Worm (Caenorhabditis elegans): ENCODE data around the gene hmg-11.

The hmg-11 gene

DNA sequence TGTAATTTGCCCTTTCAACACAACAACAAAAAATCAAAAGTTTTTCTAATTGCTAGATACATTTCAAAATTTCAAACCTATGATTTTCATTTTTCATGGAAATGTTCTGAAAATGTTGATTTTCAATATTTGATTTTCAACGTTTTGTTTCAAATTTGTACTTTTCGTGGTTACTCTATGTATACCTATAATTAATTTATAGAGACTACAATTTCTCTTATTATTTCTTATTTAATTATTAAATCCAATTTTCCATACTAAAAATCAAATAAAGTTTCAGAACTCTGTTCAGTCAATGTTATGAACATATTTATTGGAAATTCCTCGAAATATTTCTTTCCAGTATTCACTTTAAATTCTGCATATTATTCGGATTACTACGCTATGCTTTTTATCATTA, 14.1 kb downstream of the hmg-11 start, which contains the start of gene sre-39:
Gene sre-39, plus strand, starts transcription at position 301 of the 400 bp plus-strand sequence.
- TF ChIP-seq ceh-13 (GFP tag; optimal IDR thresholded peaks at IDR 0.05): no peak
- TF ChIP-seq aly-1 (tag; optimal IDR thresholded peaks at IDR 0.05): no peak
- no peak for TF ChIP-seq flt-1 (GFP tag; IDR thresholded peaks at IDR 0.05)
- no peak for TF ChIP-seq tbx-37 (GFP tag; conservative IDR thresholded peaks at IDR 0.05)
- TF ChIP-seq hmg-4 (GFP tag; optimal IDR thresholded peaks at IDR 0.05): no peak
- no peak for TF ChIP-seq hmbx-1 (tag; optimal IDR thresholded peaks at IDR 0.05)
- TF ChIP-seq tra-4 (tag; optimal IDR thresholded peaks at IDR 0.05): no peak
- TF ChIP-seq ama-1 (optimal IDR thresholded peaks at IDR 0.05): no peak
- no peak for TF ChIP-seq ets-7 (tag; optimal IDR thresholded peaks at IDR 0.05)
- no peak for TF ChIP-seq ceh-36 (tag; optimal IDR thresholded peaks at IDR 0.05)
- TF ChIP-seq scrt-1 (GFP tag; IDR thresholded peaks at IDR 0.05): no peak
- TF ChIP-seq B0310.2 (tag; optimal IDR thresholded peaks at IDR 0.05): no peak
- no peak for TF ChIP-seq hnd-1 (tag; optimal IDR thresholded peaks at IDR 0.05)
- TF ChIP-seq F13C5.2 (tag; optimal IDR thresholded peaks at IDR 0.05): no peak
- no peak for TF ChIP-seq tbx-11 (GFP tag; IDR thresholded peaks at IDR 0.05)
- TF ChIP-seq pes-1 (GFP tag; IDR thresholded peaks at IDR 0.05): no peak

- TF ChIP-seq ama-1 (optimal IDR thresholded peaks at IDR 0.05) (no peak), scrt-1 (GFP tag; IDR thresholded peaks at IDR 0.05) (no peak), tbx-37 (GFP tag; conservative IDR thresholded peaks at IDR 0.05) (no peak), ceh-36 (tag; optimal IDR thresholded peaks at IDR 0.05) (no peak), ceh-13 (GFP tag; optimal IDR thresholded peaks at IDR 0.05) (no peak), tra-4 (tag; optimal IDR thresholded peaks at IDR 0.05) (no peak), hnd-1 (tag; optimal IDR thresholded peaks at IDR 0.05) (no peak), flt-1 (GFP tag; IDR thresholded peaks at IDR 0.05) (no peak), hmbx-1 (tag; optimal IDR thresholded peaks at IDR 0.05) (no peak), hmg-4 (GFP tag; optimal IDR thresholded peaks at IDR 0.05) (no peak), aly-1 (tag; optimal IDR thresholded peaks at IDR 0.05) (no peak), ets-7 (tag; optimal IDR thresholded peaks at IDR 0.05) (no peak), pes-1 (GFP tag; IDR thresholded peaks at IDR 0.05) (no peak), F13C5.2 (tag; optimal IDR thresholded peaks at IDR 0.05) (no peak)
These were observed 16.6 kb downstream of the hmg-11 start, which contains the start of gene F10G7.12 for ce11 chrII:4689477-4689876. Gene F10G7.12 (plus strand): TSS chrII:4689777.

DNA sequence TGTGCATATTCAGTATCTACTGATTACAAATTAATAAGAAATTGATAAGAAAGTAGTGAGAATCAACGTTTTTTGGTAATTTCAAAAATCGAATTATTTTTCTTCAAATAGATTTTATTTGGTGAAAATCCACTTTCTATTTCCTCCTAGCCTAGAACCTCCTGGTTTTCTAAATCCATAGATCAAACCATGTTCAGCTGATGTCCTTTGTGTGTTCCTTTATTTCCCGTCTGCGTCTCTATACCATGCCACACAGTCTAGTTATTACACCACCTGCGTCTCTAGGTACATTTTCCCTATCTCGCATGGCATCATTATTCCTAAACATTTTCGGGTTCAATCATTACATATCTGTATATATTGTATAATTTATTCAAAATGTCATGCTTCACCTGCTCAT, 20.2 kb downstream of the hmg-11 start, which contains the start of gene F10G7.5:
Gene F10G7.5, plus strand, starts transcription at position 286 of the 400 bp plus-strand sequence.
- TF ChIP-seq tbx-11 (GFP tag; IDR thresholded peaks at IDR 0.05): no peak
- no peak for TF ChIP-seq flt-1 (GFP tag; IDR thresholded peaks at IDR 0.05)
- TF ChIP-seq hmg-4 (GFP tag; optimal IDR thresholded peaks at IDR 0.05): no peak
- TF ChIP-seq aly-1 (tag; optimal IDR thresholded peaks at IDR 0.05): no peak
- TF ChIP-seq ama-1 (optimal IDR thresholded peaks at IDR 0.05): no peak
- no peak for TF ChIP-seq tbx-37 (GFP tag; conservative IDR thresholded peaks at IDR 0.05)
- TF ChIP-seq ceh-13 (GFP tag; optimal IDR thresholded peaks at IDR 0.05): no peak
- TF ChIP-seq pes-1 (GFP tag; IDR thresholded peaks at IDR 0.05): no peak
- no peak for TF ChIP-seq B0310.2 (tag; optimal IDR thresholded peaks at IDR 0.05)
- no peak for TF ChIP-seq F13C5.2 (tag; optimal IDR thresholded peaks at IDR 0.05)
- TF ChIP-seq tra-4 (tag; optimal IDR thresholded peaks at IDR 0.05): no peak
- TF ChIP-seq sea-1 (GFP tag; conservative IDR thresholded peaks at IDR 0.05): no peak
- no peak for TF ChIP-seq ets-7 (tag; optimal IDR thresholded peaks at IDR 0.05)
- no peak for TF ChIP-seq hmbx-1 (tag; optimal IDR thresholded peaks at IDR 0.05)
- TF ChIP-seq scrt-1 (GFP tag; IDR thresholded peaks at IDR 0.05): no peak
- TF ChIP-seq ceh-36 (tag; optimal IDR thresholded peaks at IDR 0.05): no peak
- TF ChIP-seq hnd-1 (tag; optimal IDR thresholded peaks at IDR 0.05): no peak

DNA sequence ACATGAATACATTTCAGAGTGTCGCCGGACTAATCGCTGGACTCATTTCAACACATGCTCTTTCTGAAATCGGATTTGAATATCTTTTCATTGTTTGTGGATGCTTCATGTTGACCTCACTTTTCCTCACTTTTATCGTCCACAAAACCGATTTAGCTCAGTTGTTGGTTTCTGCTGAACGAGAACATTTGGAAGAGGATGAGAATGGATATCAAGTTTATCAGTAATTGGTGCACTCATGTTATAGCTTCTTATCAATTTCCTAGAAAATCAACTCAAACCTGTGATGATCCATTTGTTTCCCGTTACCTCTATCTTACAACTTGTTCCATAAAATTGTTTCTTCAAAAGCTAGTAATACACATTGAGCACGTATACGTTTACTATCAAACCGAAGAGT, 23.2 kb downstream of the hmg-11 start:
- TF ChIP-seq ets-7 (tag; optimal IDR thresholded peaks at IDR 0.05): no peak
- TF ChIP-seq F13C5.2 (tag; optimal IDR thresholded peaks at IDR 0.05): no peak
- TF ChIP-seq tra-4 (tag; optimal IDR thresholded peaks at IDR 0.05): no peak
- no peak for TF ChIP-seq tbx-11 (GFP tag; IDR thresholded peaks at IDR 0.05)
- TF ChIP-seq tbx-37 (GFP tag; conservative IDR thresholded peaks at IDR 0.05): no peak
- no peak for TF ChIP-seq scrt-1 (GFP tag; IDR thresholded peaks at IDR 0.05)
- no peak for TF ChIP-seq hmg-4 (GFP tag; optimal IDR thresholded peaks at IDR 0.05)
- TF ChIP-seq hmbx-1 (tag; optimal IDR thresholded peaks at IDR 0.05): no peak
- TF ChIP-seq flt-1 (GFP tag; IDR thresholded peaks at IDR 0.05): no peak
- no peak for TF ChIP-seq ceh-36 (tag; optimal IDR thresholded peaks at IDR 0.05)
- TF ChIP-seq pes-1 (GFP tag; IDR thresholded peaks at IDR 0.05): no peak
- no peak for TF ChIP-seq hnd-1 (tag; optimal IDR thresholded peaks at IDR 0.05)
- TF ChIP-seq ama-1 (optimal IDR thresholded peaks at IDR 0.05): no peak
- TF ChIP-seq ceh-13 (GFP tag; optimal IDR thresholded peaks at IDR 0.05): no peak
- TF ChIP-seq B0310.2 (tag; optimal IDR thresholded peaks at IDR 0.05): no peak
- no peak for TF ChIP-seq aly-1 (tag; optimal IDR thresholded peaks at IDR 0.05)

- TF ChIP-seq hmg-4 (GFP tag; optimal IDR thresholded peaks at IDR 0.05): no peak
- no peak for TF ChIP-seq B0310.2 (tag; optimal IDR thresholded peaks at IDR 0.05)
- TF ChIP-seq ceh-36 (tag; optimal IDR thresholded peaks at IDR 0.05): no peak
- TF ChIP-seq tbx-37 (GFP tag; conservative IDR thresholded peaks at IDR 0.05): no peak
- TF ChIP-seq ama-1 (optimal IDR thresholded peaks at IDR 0.05): no peak
- TF ChIP-seq ceh-13 (GFP tag; optimal IDR thresholded peaks at IDR 0.05): no peak
- TF ChIP-seq tra-4 (tag; optimal IDR thresholded peaks at IDR 0.05): no peak
- TF ChIP-seq tbx-11 (GFP tag; IDR thresholded peaks at IDR 0.05): no peak
- TF ChIP-seq F13C5.2 (tag; optimal IDR thresholded peaks at IDR 0.05): no peak
- TF ChIP-seq flt-1 (GFP tag; IDR thresholded peaks at IDR 0.05): no peak
- TF ChIP-seq pes-1 (GFP tag; IDR thresholded peaks at IDR 0.05): no peak
- TF ChIP-seq hmbx-1 (tag; optimal IDR thresholded peaks at IDR 0.05): no peak
- TF ChIP-seq ets-7 (tag; optimal IDR thresholded peaks at IDR 0.05): no peak
- no peak for TF ChIP-seq sea-1 (GFP tag; conservative IDR thresholded peaks at IDR 0.05)
- no peak for TF ChIP-seq hnd-1 (tag; optimal IDR thresholded peaks at IDR 0.05)
- TF ChIP-seq scrt-1 (GFP tag; IDR thresholded peaks at IDR 0.05): no peak
These were observed 25.4 kb downstream of the hmg-11 start, which contains the start of the genes rpn-5 and scc-1 for ce11 chrII:4698266-4698771. Gene rpn-5 (minus strand): TSS chrII:4698427. Gene scc-1 (plus strand): TSS chrII:4698721.

DNA sequence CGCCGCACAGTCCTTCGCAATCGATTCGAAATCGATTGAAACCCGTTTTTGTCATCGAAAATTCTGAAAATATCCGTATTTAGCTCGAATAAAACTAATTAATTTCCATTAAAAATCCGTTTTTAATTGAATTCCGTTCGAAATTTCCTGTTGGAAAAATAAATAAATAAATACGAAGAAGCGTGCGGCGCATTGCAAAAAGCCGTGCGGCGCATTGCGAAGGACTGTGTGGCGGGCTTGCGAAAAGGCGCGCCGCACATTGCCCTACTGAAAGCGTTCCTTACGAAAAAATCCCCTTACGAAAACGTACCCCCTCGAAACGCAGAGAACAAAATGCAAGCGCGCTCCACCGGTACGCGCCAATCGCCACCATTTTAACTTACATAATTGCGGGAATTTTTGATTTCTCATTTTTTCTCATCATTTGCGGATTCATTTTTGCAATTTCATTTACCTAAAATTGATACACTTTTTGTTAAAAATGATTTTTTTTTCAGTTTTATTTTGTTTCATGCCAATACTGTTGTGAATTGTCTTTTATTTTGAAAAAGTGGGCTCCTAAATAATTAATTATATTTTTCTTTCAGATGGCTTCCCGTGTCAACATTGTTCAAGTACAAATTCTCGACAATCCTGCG, 28.7 kb downstream of the hmg-11 start, which contains the start of gene unc-85:
Gene unc-85, plus strand, starts transcription at position 588 of the 638 bp plus-strand sequence.
- TF ChIP-seq sea-1 (GFP tag; conservative IDR thresholded peaks at IDR 0.05) (peak; percentile 65; the same call in 1 of the 2 replicates), pes-1 (GFP tag; IDR thresholded peaks at IDR 0.05) (peak; percentile 79), tbx-11 (GFP tag; IDR thresholded peaks at IDR 0.05) (peak; percentile 68), flt-1 (GFP tag; IDR thresholded peaks at IDR 0.05) (peak; percentile 63), F13C5.2 (tag; optimal IDR thresholded peaks at IDR 0.05) (peak; percentile 81), aly-1 (tag; optimal IDR thresholded peaks at IDR 0.05) (peak; percentile 44), hmg-4 (GFP tag; optimal IDR thresholded peaks at IDR 0.05) (peak; percentile 78), scrt-1 (GFP tag; IDR thresholded peaks at IDR 0.05) (peak; percentile 71), hnd-1 (tag; optimal IDR thresholded peaks at IDR 0.05) (peak; percentile 25), ets-7 (tag; optimal IDR thresholded peaks at IDR 0.05) (peak; percentile 58), B0310.2 (tag; optimal IDR thresholded peaks at IDR 0.05) (peak; percentile 18), tbx-37 (GFP tag; conservative IDR thresholded peaks at IDR 0.05) (peak; percentile 45; the same call in 1 of the 2 replicates)
